Worm (Caenorhabditis elegans) whole organism, L4/young adult: ENCODE results near the gene oac-12.
"Not testable (repeated sequence)": the region's sequence is repeated elsewhere in the genome, so short reads cannot be mapped to it uniquely, and the experiment has no call there.

Experiments
- W03F9.2 ChIP-seq: fragments of 150-350 bp; optimal IDR thresholded peaks from 2 replicates; lab custom pipeline; 2014; ENCODE audit warnings: missing biosample characterization, missing genetic modification characterization
- him-1 ChIP-seq: sonication (generic microtip); optimal IDR thresholded peaks from 2 replicates; lab custom pipeline; 2016; ENCODE audit warnings: missing genotype, missing genetic modification reagents, missing genetic modification characterization, missing compliant biosample characterization

DNA sequence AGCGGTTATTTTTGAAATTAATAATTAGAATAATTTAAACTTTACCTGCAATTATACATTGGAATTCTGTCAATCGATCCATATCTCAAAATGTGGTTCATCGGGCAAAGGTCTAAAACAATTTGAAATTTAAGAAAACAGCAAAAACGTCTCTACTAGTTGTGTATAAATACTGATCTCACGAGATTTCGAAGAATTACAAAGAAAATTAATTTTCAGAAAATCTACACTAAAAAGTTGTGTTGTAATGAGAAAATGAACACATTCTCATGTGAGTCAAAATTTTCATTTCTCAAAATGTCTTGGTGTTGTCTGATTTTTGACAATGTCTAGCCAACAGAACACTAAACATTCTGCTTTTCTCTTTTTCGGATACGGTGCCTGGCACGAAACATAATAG lies 50.7 kb downstream of the oac-12 start, which contains the start of gene srt-37:
- not testable (repeated sequence) for TF ChIP-seq him-1, W03F9.2 (tag; lab: Kevin White, UChicago)
